Worm (Caenorhabditis elegans) whole organism, mixed stage, embryonic: ENCODE measurements around the gene abf-5.
A peak's percentile ranks its signal among the peaks of the same experiment; 100 is the strongest.

Experiments used
- M03D4.4 ChIP-seq: sonication (generic microtip); optimal IDR thresholded peaks from 2 replicates; lab custom pipeline; 2017; ENCODE audit warnings: mild to moderate bottlenecking, missing genetic modification characterization, missing compliant biosample characterization
- bed-3 ChIP-seq: fragments of 200-800 bp; sonication (Bioruptor generic); optimal IDR thresholded peaks from 3 replicates; lab custom pipeline; 2018; ENCODE audit warnings: mild to moderate bottlenecking, missing genetic modification characterization, moderate library complexity, missing compliant biosample characterization
- blmp-1 ChIP-seq: fragments of 150-350 bp; optimal IDR thresholded peaks from 2 replicates; lab custom pipeline; 2014; ENCODE audit warnings: missing biosample characterization, missing genetic modification characterization
- ceh-39 ChIP-seq: fragments of 150-350 bp; optimal IDR thresholded peaks from 2 replicates; lab custom pipeline; 2014; ENCODE audit warnings: missing biosample characterization, missing genetic modification characterization
- ceh-43 ChIP-seq: fragments of 200-800 bp; sonication (Bioruptor generic); optimal IDR thresholded peaks from 2 replicates; lab custom pipeline; 2018; ENCODE audit warnings: mild to moderate bottlenecking, missing genetic modification characterization, moderate library complexity, missing compliant biosample characterization
- ceh-83 ChIP-seq: fragments of 200-800 bp; sonication (Bioruptor generic); optimal IDR thresholded peaks from 2 replicates; lab custom pipeline; 2018; ENCODE audit warnings: mild to moderate bottlenecking, missing genetic modification characterization, missing compliant biosample characterization
- ces-1 ChIP-seq: fragments of 150-350 bp; optimal IDR thresholded peaks from 2 replicates; lab custom pipeline; 2014; ENCODE audit warnings: missing biosample characterization, missing genetic modification reagents, missing genetic modification characterization
- drap-1 ChIP-seq: fragments of 200-800 bp; sonication (Bioruptor generic); optimal IDR thresholded peaks from 3 replicates; lab custom pipeline; 2018; ENCODE audit warnings: mild to moderate bottlenecking, missing genetic modification characterization, missing compliant biosample characterization
- elt-3 ChIP-seq: fragments of 150-350 bp; optimal IDR thresholded peaks from 2 replicates; lab custom pipeline; 2014; ENCODE audit warnings: missing biosample characterization, missing genetic modification characterization
- flh-1 ChIP-seq: fragments of 200-800 bp; sonication (Bioruptor generic); optimal IDR thresholded peaks from 2 replicates; lab custom pipeline; 2018; ENCODE audit warnings: mild to moderate bottlenecking, missing genetic modification characterization, moderate library complexity, missing compliant biosample characterization
- ham-2 ChIP-seq: fragments of 200-800 bp; sonication (Bioruptor generic); optimal IDR thresholded peaks from 2 replicates; lab custom pipeline; 2018; ENCODE audit warnings: mild to moderate bottlenecking, missing genetic modification characterization, missing compliant biosample characterization
- hlh-1 ChIP-seq: fragments of 150-350 bp; optimal IDR thresholded peaks from 2 replicates; lab custom pipeline; 2014; ENCODE audit warnings: missing biosample characterization, missing genetic modification reagents, missing genetic modification characterization
- lin-13 ChIP-seq: fragments of 150-350 bp; optimal IDR thresholded peaks from 2 replicates; lab custom pipeline; 2014; ENCODE audit warnings: missing biosample characterization, missing genetic modification characterization
- lin-32 ChIP-seq: fragments of 200-800 bp; sonication (Bioruptor generic); optimal IDR thresholded peaks from 2 replicates; lab custom pipeline; 2018; ENCODE audit warnings: mild to moderate bottlenecking, missing genetic modification characterization, missing compliant biosample characterization
- lsy-2 ChIP-seq: fragments of 150-350 bp; optimal IDR thresholded peaks from 2 replicates; lab custom pipeline; 2014; ENCODE audit warnings: missing biosample characterization, missing genetic modification characterization
- mab-5 ChIP-seq: fragments of 150-350 bp; optimal IDR thresholded peaks from 2 replicates; lab custom pipeline; 2014; ENCODE audit warnings: missing biosample characterization, missing genetic modification characterization
- nhr-2 ChIP-seq: fragments of 150-350 bp; optimal IDR thresholded peaks from 2 replicates; lab custom pipeline; 2014; ENCODE audit warnings: missing biosample characterization, missing genetic modification characterization
- nhr-237 ChIP-seq: fragments of 150-350 bp; optimal IDR thresholded peaks from 2 replicates; lab custom pipeline; 2014; ENCODE audit warnings: missing biosample characterization, missing genetic modification characterization
- nhr-28 ChIP-seq: fragments of 150-350 bp; optimal IDR thresholded peaks from 2 replicates; lab custom pipeline; 2014; ENCODE audit warnings: missing biosample characterization, missing genetic modification characterization
- nhr-76 ChIP-seq: sonication (generic microtip); optimal IDR thresholded peaks from 2 replicates; lab custom pipeline; 2017; ENCODE audit warnings: missing biosample characterization, missing genetic modification characterization
- pha-4 ChIP-seq: fragments of 150-350 bp; optimal IDR thresholded peaks from 2 replicates; lab custom pipeline; 2018; ENCODE audit warnings: missing biosample characterization, missing genetic modification reagents, missing genetic modification characterization
- sem-2 ChIP-seq: fragments of 200-800 bp; sonication (Bioruptor generic); optimal IDR thresholded peaks from 2 replicates; lab custom pipeline; 2018; ENCODE audit warnings: mild to moderate bottlenecking, missing genetic modification characterization, missing compliant biosample characterization
- snpc-4 ChIP-seq: fragments of 150-350 bp; optimal IDR thresholded peaks from 2 replicates; lab custom pipeline; 2014; ENCODE audit warnings: missing biosample characterization, missing genetic modification characterization
- sptf-1 ChIP-seq: sonication (generic microtip); optimal IDR thresholded peaks from 2 replicates; lab custom pipeline; 2017; ENCODE audit warnings: mild to moderate bottlenecking, missing genetic modification characterization, moderate library complexity, missing compliant biosample characterization
- tbx-8 ChIP-seq: fragments of 200-800 bp; sonication (Bioruptor generic); optimal IDR thresholded peaks from 2 replicates; lab custom pipeline; 2018; ENCODE audit warnings: mild to moderate bottlenecking, missing genetic modification characterization, moderate library complexity, missing compliant biosample characterization
- unc-120 ChIP-seq: sonication (generic microtip); optimal IDR thresholded peaks from 2 replicates; lab custom pipeline; 2017; ENCODE audit warnings: missing genetic modification characterization, missing compliant biosample characterization; ENCODE audit not compliant: poor library complexity, severe bottlenecking
- unc-39 ChIP-seq: fragments of 150-350 bp; optimal IDR thresholded peaks from 2 replicates; lab custom pipeline; 2014; ENCODE audit warnings: missing biosample characterization, missing genetic modification characterization
- unc-62 ChIP-seq: fragments of 150-350 bp; optimal IDR thresholded peaks from 2 replicates; lab custom pipeline; 2014; ENCODE audit warnings: missing biosample characterization, missing genetic modification reagents, missing genetic modification characterization
- zip-8 ChIP-seq: fragments of 150-350 bp; optimal IDR thresholded peaks from 2 replicates; lab custom pipeline; 2014; ENCODE audit warnings: missing biosample characterization, missing genetic modification characterization
- ztf-11 ChIP-seq: fragments of 150-350 bp; optimal IDR thresholded peaks from 2 replicates; lab custom pipeline; 2014; ENCODE audit warnings: missing biosample characterization, missing genetic modification characterization

The abf-5 gene

DNA sequence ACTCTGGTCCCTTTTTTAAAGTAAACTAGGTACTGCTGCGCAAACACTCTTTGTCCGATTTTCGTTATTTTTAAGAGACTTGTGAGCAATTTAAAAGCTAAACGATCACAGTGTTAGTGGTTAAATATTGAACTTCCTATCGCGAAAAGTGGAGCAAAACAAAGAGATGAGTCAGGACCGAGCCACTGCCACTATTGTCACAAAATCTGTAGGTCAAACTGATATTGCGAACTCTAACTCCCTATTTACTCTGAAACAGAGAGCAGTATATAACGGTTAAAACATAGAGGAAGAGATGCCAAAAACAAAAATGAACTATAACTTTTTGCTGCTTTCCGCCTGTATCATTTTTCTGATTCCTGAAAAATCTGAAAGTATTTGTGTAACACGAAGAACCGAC is at the start of gene abf-5:
TSS of gene abf-5 (plus strand) at position 301 of the 400 bp plus-strand sequence.
- TF ChIP-seq blmp-1 (tag; lab: Kevin White, UChicago) (no peak), mab-5 (tag; lab: Kevin White, UChicago) (no peak), nhr-76 (tag; lab: Kevin White, UChicago) (no peak), lsy-2 (tag; lab: Kevin White, UChicago) (no peak), flh-1 (GFP tag; lab: Kevin White, UChicago) (no peak), nhr-237 (tag; lab: Kevin White, UChicago) (no peak), zip-8 (tag; lab: Kevin White, UChicago) (no peak), unc-120 (no peak), ceh-43 (GFP tag; lab: Kevin White, UChicago) (no peak), lin-13 (tag; lab: Kevin White, UChicago) (no peak), lin-32 (GFP tag; lab: Kevin White, UChicago) (no peak), nhr-2 (tag; lab: Kevin White, UChicago) (no peak), unc-39 (tag; lab: Kevin White, UChicago) (no peak)

DNA sequence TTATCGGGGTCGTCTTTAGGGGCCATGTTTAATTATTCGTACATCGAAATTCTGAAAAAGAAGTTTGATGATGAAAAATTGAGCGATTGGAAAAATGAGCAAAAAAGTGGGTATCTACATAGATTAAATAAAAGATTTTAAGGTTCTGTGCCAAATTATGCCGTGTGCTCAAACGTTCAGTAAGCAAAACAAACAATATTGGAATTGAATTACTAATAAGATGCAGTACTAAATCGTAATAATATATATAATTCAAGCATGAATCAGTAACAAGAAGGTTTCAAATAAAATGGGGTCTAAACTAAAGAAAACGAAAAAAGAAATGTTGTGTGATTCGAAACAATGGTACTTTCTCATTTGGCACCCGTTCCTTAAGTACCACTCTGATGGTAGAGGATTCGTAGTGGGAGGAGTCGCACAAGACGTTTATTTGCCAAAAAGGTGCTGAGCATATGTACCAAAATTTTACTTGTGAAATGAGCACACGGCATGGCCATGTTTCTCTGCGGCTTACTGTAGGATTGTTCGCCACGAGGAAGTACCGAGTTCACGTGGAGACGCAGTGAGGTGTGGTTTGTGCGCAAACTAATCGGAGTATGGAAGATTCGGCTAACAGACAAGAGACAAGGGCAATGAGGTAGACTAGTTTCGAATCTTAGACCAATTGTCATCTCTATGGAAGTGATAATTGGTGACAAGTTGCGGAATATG is 43.0 kb upstream of the abf-5 start, which contains the start of gene pgp-14:
TSS of gene pgp-14 (minus strand) at position 51 of the 711 bp plus-strand sequence.
- TF ChIP-seq M03D4.4 (tag; lab: Kevin White, UChicago) (no peak), ces-1 (GFP tag; lab: Kevin White, UChicago) (no peak), ceh-43 (GFP tag; lab: Kevin White, UChicago) (no peak), lin-32 (GFP tag; lab: Kevin White, UChicago) (no peak), drap-1 (GFP tag; lab: Kevin White, UChicago) (no peak), unc-62 (GFP tag; lab: Kevin White, UChicago) (no peak), nhr-76 (tag; lab: Kevin White, UChicago) (no peak), tbx-8 (GFP tag; lab: Kevin White, UChicago) (no peak), ceh-39 (tag; lab: Kevin White, UChicago) (no peak), ham-2 (GFP tag; lab: Kevin White, UChicago) (no peak)

DNA sequence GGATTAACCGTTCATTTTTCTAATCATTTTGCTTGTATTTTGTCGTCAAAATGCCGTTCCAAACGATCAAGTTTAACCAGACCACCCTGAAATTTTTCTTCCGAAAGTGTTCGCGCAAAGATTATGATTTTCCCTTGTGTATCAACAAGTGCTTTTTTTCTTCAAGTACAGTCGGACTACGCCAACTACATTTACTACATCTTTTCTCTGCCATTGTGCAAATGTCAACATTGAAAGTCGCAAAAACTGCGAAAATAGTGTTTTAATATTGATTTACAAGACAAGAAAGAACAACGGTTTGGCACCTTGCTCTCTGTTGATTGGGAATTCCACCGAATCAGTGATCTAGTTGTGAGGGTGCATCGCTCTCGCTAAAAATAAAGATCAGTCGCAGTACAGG is 41.8 kb upstream of the abf-5 start:
- TF ChIP-seq nhr-237 (tag; lab: Kevin White, UChicago): peak; percentile 14
- TF ChIP-seq snpc-4 (tag; lab: Kevin White, UChicago): no peak
- no peak for TF ChIP-seq drap-1 (GFP tag; lab: Kevin White, UChicago)

DNA sequence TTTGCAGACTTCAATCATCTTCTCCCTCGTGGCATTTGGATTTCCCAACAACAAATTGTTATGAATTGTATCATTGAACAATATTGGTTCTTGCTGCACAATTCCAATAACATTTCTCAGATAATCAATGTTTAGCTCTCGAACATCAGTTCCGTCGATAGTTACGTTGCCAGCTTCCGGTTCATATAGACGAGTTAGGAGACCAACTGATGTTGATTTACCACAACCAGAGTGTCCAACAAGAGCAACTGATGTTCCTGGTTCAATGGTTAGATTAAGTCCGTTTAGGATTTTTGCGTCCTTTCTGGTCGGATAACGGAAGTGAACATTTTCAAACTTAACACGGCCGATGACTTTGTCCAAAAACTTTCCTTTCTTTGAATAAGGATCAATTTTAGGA is 38.6 kb upstream of the abf-5 start:
- no peak for TF ChIP-seq ham-2 (GFP tag; lab: Kevin White, UChicago)
- TF ChIP-seq nhr-2 (tag; lab: Kevin White, UChicago): no peak
- no peak for TF ChIP-seq unc-120
- no peak for TF ChIP-seq nhr-28 (tag; lab: Kevin White, UChicago)
- TF ChIP-seq pha-4 (tag; lab: Kevin White, UChicago): no peak
- TF ChIP-seq M03D4.4 (tag; lab: Kevin White, UChicago): no peak

DNA sequence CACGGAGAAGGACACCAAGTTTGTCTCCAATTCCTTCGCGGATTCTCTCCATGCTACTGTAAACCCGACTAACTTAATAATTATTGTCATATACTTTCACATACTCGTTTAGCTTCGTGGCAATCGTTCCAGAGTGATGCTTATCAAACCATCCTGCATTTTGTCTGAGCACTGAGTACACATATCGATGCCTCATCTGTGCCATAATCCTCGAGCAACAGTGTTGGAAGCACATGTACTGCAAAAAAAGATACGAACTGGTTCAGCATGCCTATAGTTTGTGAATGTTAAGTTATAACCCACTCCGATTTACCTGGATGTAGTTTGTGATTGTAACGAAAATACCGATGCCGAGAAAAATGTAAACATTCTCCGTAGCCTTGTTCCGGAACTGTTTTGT is 37.6 kb upstream of the abf-5 start:
- no peak for TF ChIP-seq ceh-43 (GFP tag; lab: Kevin White, UChicago)
- no peak for TF ChIP-seq tbx-8 (GFP tag; lab: Kevin White, UChicago)
- TF ChIP-seq lin-13 (tag; lab: Kevin White, UChicago): no peak
- no peak for TF ChIP-seq sem-2 (GFP tag; lab: Kevin White, UChicago)
- no peak for TF ChIP-seq bed-3 (GFP tag; lab: Kevin White, UChicago)
- no peak for TF ChIP-seq ham-2 (GFP tag; lab: Kevin White, UChicago)
- no peak for TF ChIP-seq nhr-76 (tag; lab: Kevin White, UChicago)
- TF ChIP-seq pha-4 (tag; lab: Kevin White, UChicago): no peak
- TF ChIP-seq elt-3: no peak
- no peak for TF ChIP-seq ceh-83 (GFP tag; lab: Kevin White, UChicago)
- TF ChIP-seq sptf-1: no peak
- TF ChIP-seq lin-32 (GFP tag; lab: Kevin White, UChicago): no peak
- no peak for TF ChIP-seq unc-62 (GFP tag; lab: Kevin White, UChicago)
- TF ChIP-seq unc-39 (tag; lab: Kevin White, UChicago): no peak
- TF ChIP-seq ceh-39 (tag; lab: Kevin White, UChicago): no peak
- TF ChIP-seq ztf-11: no peak
- TF ChIP-seq hlh-1 (tag; lab: Kevin White, UChicago): no peak
